Worm (Caenorhabditis elegans): ENCODE measurements around the gene egl-1.

Gene egl-1

ce11 chrV:14468196-14468874 is 36.2 kb upstream of the egl-1 start, which contains the start of gene srz-97:
Gene srz-97, minus strand, starts transcription at chrV:14468246.
- TF ChIP-seq ceh-19 (GFP tag; optimal IDR thresholded peaks at IDR 0.05) (no peak), elt-2 (tag; optimal IDR thresholded peaks at IDR 0.05) (no peak), hlh-15 (tag; optimal IDR thresholded peaks at IDR 0.05) (no peak), ceh-14 (tag; optimal IDR thresholded peaks at IDR 0.05) (no peak), ceh-24 (tag; optimal IDR thresholded peaks at IDR 0.05) (no peak), nhr-11 (tag; optimal IDR thresholded peaks at IDR 0.05) (no peak), ceh-9 (tag; optimal IDR thresholded peaks at IDR 0.05) (no peak), dmd-4 (tag; optimal IDR thresholded peaks at IDR 0.05; ENCODE audit: borderline replicate concordance) (no peak), ceh-6 (GFP tag; optimal IDR thresholded peaks at IDR 0.05) (no peak), ztf-16 (tag; optimal IDR thresholded peaks at IDR 0.05) (no peak), ceh-48 (tag; optimal IDR thresholded peaks at IDR 0.05) (no peak), unc-3 (GFP tag; conservative IDR thresholded peaks at IDR 0.05) (no peak), unc-3 (tag; optimal IDR thresholded peaks at IDR 0.05) (no peak), hlh-30 (tag; optimal IDR thresholded peaks at IDR 0.05; ENCODE audit: insufficient read depth) (no peak), elt-4 (tag; optimal IDR thresholded peaks at IDR 0.05) (no peak), ceh-22 (tag; optimal IDR thresholded peaks at IDR 0.05) (no peak), Y22D7AL.16 (tag; optimal IDR thresholded peaks at IDR 0.05) (no peak), tbx-7 (tag; optimal IDR thresholded peaks at IDR 0.05) (no peak)

ce11 chrV:14464368-14464767 is 32.2 kb upstream of the egl-1 start, which contains the start of gene F08H9.4:
Gene F08H9.4, minus strand, starts transcription at chrV:14464428.
- TF ChIP-seq ceh-22 (tag; optimal IDR thresholded peaks at IDR 0.05) (no peak), sdc-2 (tag; optimal IDR thresholded peaks at IDR 0.05) (no peak), hlh-8 (tag; optimal IDR thresholded peaks at IDR 0.05) (no peak), dmd-4 (tag; optimal IDR thresholded peaks at IDR 0.05; ENCODE audit: borderline replicate concordance) (no peak), sox-4 (tag; optimal IDR thresholded peaks at IDR 0.05) (no peak), T23F11.4 (GFP tag; optimal IDR thresholded peaks at IDR 0.05) (no peak), sox-2 (GFP tag; IDR thresholded peaks at IDR 0.05) (no peak)

- peak; percentile 17 for TF ChIP-seq ref-2 (tag; optimal IDR thresholded peaks at IDR 0.05)
- TF ChIP-seq elt-2 (tag; optimal IDR thresholded peaks at IDR 0.05) = peak; percentile 2
Observed at ce11 chrV:14463087-14463486, 30.9 kb upstream of the egl-1 start, which contains the start of gene F08H9.3. Gene F08H9.3, minus strand, starts transcription at chrV:14463338.

ce11 chrV:14462653-14463052 is 30.5 kb upstream of the egl-1 start:
- TF ChIP-seq ceh-19 (GFP tag; optimal IDR thresholded peaks at IDR 0.05) (no peak), dve-1 (tag; optimal IDR thresholded peaks at IDR 0.05) (no peak), ceh-18 (tag; optimal IDR thresholded peaks at IDR 0.05) (no peak), hlh-6 (tag; optimal IDR thresholded peaks at IDR 0.05) (no peak), nfya-1 (tag; optimal IDR thresholded peaks at IDR 0.05) (no peak)

- TF ChIP-seq ceh-31 (tag; optimal IDR thresholded peaks at IDR 0.05) = no peak
- TF ChIP-seq ttx-3 (tag; optimal IDR thresholded peaks at IDR 0.05) = no peak
- no peak for TF ChIP-seq unc-55 (GFP tag; optimal IDR thresholded peaks at IDR 0.05)
- TF ChIP-seq ref-2 (tag; optimal IDR thresholded peaks at IDR 0.05) = no peak
- no peak for TF ChIP-seq F13H6.1 (tag; optimal IDR thresholded peaks at IDR 0.05)
- no peak for TF ChIP-seq fkh-6 (tag; optimal IDR thresholded peaks at IDR 0.05)
- no peak for TF ChIP-seq eyg-1 (tag; optimal IDR thresholded peaks at IDR 0.05)
- TF ChIP-seq nhr-232 (tag; optimal IDR thresholded peaks at IDR 0.05) = no peak
Observed at ce11 chrV:14460615-14461102, 28.5 kb upstream of the egl-1 start, which contains the start of gene F08H9.2. Gene F08H9.2, plus strand, starts transcription at chrV:14460665.

All from whole organism, late embryonic.